Fruit fly (Drosophila melanogaster) whole organism, embryonic: ENCODE results near the gene Gs1l.

Experiments
- CG8290 ChIP-seq, 3 experiments: fragments of 200-800 bp; sonication (Bioruptor generic); optimal IDR thresholded peaks; 2 replicates each; lab custom pipeline; 2016 to 2019; ENCODE audit warnings: missing biosample characterization in 3 of 3, missing genetic modification characterization in 3 of 3, mild to moderate bottlenecking in 2 of 3, moderate library complexity in 1 of 3
- CG8944 ChIP-seq: fragments of 200-800 bp; sonication (Bioruptor generic); optimal IDR thresholded peaks from 3 replicates; lab custom pipeline; 2016; ENCODE audit warnings: missing biosample characterization, missing genetic modification characterization
- CG9932 ChIP-seq: fragments of 200-800 bp; sonication (Bioruptor generic); IDR thresholded peaks from 2 replicates; pipeline ENCODE4 v1.3.6; 2022; ENCODE audit warnings: missing biosample characterization, missing genetic modification characterization
- Tbp ChIP-seq: fragments of >200 bp; optimal IDR thresholded peaks from 2 replicates; lab custom pipeline; 2018; ENCODE audit warnings: missing biosample characterization, missing genetic modification characterization
- caup ChIP-seq: fragments of 200-800 bp; sonication (Bioruptor generic); optimal IDR thresholded peaks from 3 replicates; lab custom pipeline; 2017; ENCODE audit warnings: missing biosample characterization, mild to moderate bottlenecking, missing genetic modification characterization, moderate library complexity; ENCODE audit not compliant: severe bottlenecking
- klu ChIP-seq: fragments of 200-800 bp; sonication (Bioruptor generic); IDR thresholded peaks from 2 replicates; pipeline ENCODE4 v1.3.6; 2022; ENCODE audit warnings: missing biosample characterization, missing genetic modification characterization

DNA sequence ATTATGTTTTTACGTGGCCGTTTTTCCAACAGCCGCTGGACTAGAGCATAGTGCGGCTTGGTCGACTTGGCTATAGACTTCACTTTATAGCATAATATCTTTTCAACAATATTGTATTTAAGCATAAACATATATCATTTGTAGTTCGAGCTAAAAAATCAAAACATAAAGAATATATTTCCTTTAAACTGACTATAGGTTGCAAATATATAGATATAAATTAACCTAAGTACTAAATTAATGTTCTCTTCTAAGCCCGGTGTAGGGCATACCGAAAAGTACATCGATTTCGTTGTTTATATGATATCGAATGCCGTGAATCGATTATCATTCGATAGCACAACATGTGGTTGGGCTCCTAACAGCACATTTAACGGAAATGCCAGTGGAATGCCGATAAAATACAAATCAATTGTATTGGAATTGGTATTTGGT is 8.0 kb downstream of the Gs1l start, which contains the start of gene MFS18:
- TF ChIP-seq CG8944 (GFP tag; lab: Kevin White, UChicago) (peak; percentile 74), CG9932 (GFP tag; lab: Robert Waterston, UW) (peak; percentile 98), Tbp (GFP tag; lab: Kevin White, UChicago) (no peak), caup (peak; percentile 97), CG8290 (GFP tag; optimal IDR thresholded peaks at IDR 0.05; lab: Kevin White, UChicago) (peak; percentile 97), CG8290 (tag; optimal IDR thresholded peaks at IDR 0.05; lab: Kevin White, UChicago) (peak; percentile 20 to 78), klu (GFP tag; lab: Robert Waterston, UW) (peak; percentile 96)
